Fruit fly (Drosophila melanogaster): ENCODE results near the gene CG14408.

DNA sequence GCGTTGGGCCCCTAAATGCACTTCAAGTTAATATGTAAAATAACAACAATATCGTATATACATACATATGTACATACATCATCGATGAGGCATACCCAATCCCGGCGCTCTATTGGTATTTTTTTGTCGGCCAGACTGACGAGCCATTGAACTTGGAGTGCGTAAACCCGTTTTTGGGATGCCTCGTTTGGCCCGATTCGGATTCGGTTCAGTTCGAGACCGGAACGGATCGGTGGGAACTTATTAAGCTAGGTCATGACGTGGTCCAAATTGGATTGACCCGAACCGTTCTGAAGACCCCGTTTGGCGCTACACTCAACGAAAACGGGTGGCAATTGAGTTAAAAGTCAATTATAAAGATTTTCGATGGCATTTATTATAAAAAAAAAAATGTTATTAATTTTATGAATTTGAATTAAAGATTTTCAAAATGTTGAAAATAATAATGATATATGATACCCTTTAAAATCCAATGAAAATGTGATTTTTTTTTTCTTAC, 14.3 kb upstream of the CG14408 start:
- TF ChIP-seq Fer2 (tag; optimal IDR thresholded peaks at IDR 0.05) = no peak
- TF ChIP-seq CG9876 (GFP tag; optimal IDR thresholded peaks at IDR 0.05) = no peak

Measured in whole organism, embryonic.